Worm (Caenorhabditis elegans) whole organism, young adult: Measurements from ENCODE around the gene cav-1.

Source experiments
- B0035.1 ChIP-seq: sonication (generic microtip); optimal IDR thresholded peaks from 2 replicates; lab custom pipeline; 2016; ENCODE audit warnings: missing genetic modification characterization, mild to moderate bottlenecking, missing compliant biosample characterization, missing genotype, missing genetic modification reagents
- B0336.3 ChIP-seq: fragments of 200-800 bp; sonication (Bioruptor generic); IDR thresholded peaks from 2 replicates; pipeline ENCODE4 v1.3.6; 2022; ENCODE audit warnings: missing genetic modification characterization, missing compliant biosample characterization
- C06A6.2 ChIP-seq: fragments of 200-800 bp; sonication (Bioruptor generic); conservative IDR thresholded peaks from 2 replicates; pipeline ENCODE4 v1.3.6; 2022; ENCODE audit warnings: missing genetic modification characterization, missing compliant biosample characterization
- F33H1.4 ChIP-seq: fragments of 200-800 bp; sonication (Bioruptor generic); IDR thresholded peaks from 2 replicates; pipeline ENCODE4 v1.3.6; 2022; ENCODE audit warnings: missing genetic modification reagents, missing genetic modification characterization, missing compliant biosample characterization
- F37B4.10 ChIP-seq: fragments of 200-800 bp; sonication (Bioruptor generic); IDR thresholded peaks from 2 replicates; pipeline ENCODE4 v1.3.6; 2022; ENCODE audit warnings: missing genetic modification characterization, missing compliant biosample characterization
- F52B5.7 ChIP-seq: sonication (generic microtip); optimal IDR thresholded peaks from 2 replicates; lab custom pipeline; 2016; ENCODE audit warnings: mild to moderate bottlenecking, missing genetic modification characterization, missing compliant biosample characterization
- F55B11.4 ChIP-seq: sonication (generic microtip); optimal IDR thresholded peaks from 2 replicates; lab custom pipeline; 2016; ENCODE audit warnings: missing compliant biosample characterization, missing genetic modification characterization, borderline replicate concordance; ENCODE audit not compliant: insufficient read depth
- K11D2.4 ChIP-seq: fragments of 200-800 bp; sonication (Bioruptor generic); IDR thresholded peaks from 2 replicates; pipeline ENCODE4 v1.3.6; 2022; ENCODE audit warnings: missing genetic modification reagents, missing genetic modification characterization, missing compliant biosample characterization
- T07F8.4 ChIP-seq: sonication (generic microtip); optimal IDR thresholded peaks from 2 replicates; lab custom pipeline; 2016; ENCODE audit warnings: mild to moderate bottlenecking, missing genetic modification characterization, moderate library complexity, missing compliant biosample characterization
- Y53G8AR.9 ChIP-seq: fragments of 200-800 bp; sonication (Bioruptor generic); conservative IDR thresholded peaks from 2 replicates; pipeline ENCODE4 v1.3.6; 2022; ENCODE audit warnings: missing genetic modification reagents, missing genetic modification characterization, missing compliant biosample characterization
- Y56A3A.18 ChIP-seq: fragments of 200-800 bp; sonication (Bioruptor generic); IDR thresholded peaks from 2 replicates; pipeline ENCODE4 v1.3.6; 2022; ENCODE audit warnings: missing genetic modification reagents, missing genetic modification characterization, missing compliant biosample characterization
- Y67H2A.10 ChIP-seq: fragments of 200-800 bp; sonication (Bioruptor generic); conservative IDR thresholded peaks from 2 replicates; pipeline ENCODE4 v1.3.6; 2022; ENCODE audit warnings: missing genetic modification reagents, missing genetic modification characterization, missing compliant biosample characterization
- Y79H2A.3 ChIP-seq: fragments of 200-800 bp; sonication (Bioruptor generic); conservative IDR thresholded peaks from 2 replicates; pipeline ENCODE4 v1.3.6; 2022; ENCODE audit warnings: missing genetic modification reagents, missing genetic modification characterization, missing compliant biosample characterization
- Y95B8A.8 ChIP-seq: fragments of 200-800 bp; sonication (Bioruptor generic); IDR thresholded peaks from 2 replicates; pipeline ENCODE4 v1.3.6; 2022; ENCODE audit warnings: missing genetic modification reagents, missing genetic modification characterization, missing compliant biosample characterization
- ama-1 ChIP-seq, 3 experiments: fragments of 150-350 bp in 1 of 3; sonication (generic microtip) in 2 of 3; optimal IDR thresholded peaks; 2 replicates each; lab custom pipeline; 2014 to 2018; ENCODE audit warnings: missing biosample characterization in 2 of 3, missing genetic modification characterization in 2 of 3, missing genetic modification reagents in 2 of 3
- atf-7 ChIP-seq: sonication (generic microtip); optimal IDR thresholded peaks from 2 replicates; lab custom pipeline; 2017; ENCODE audit warnings: mild to moderate bottlenecking, missing genetic modification characterization, missing compliant biosample characterization
- attf-5 ChIP-seq: fragments of 200-800 bp; sonication (Bioruptor generic); optimal IDR thresholded peaks from 2 replicates; lab custom pipeline; 2018; ENCODE audit warnings: mild to moderate bottlenecking, missing genetic modification characterization, missing compliant biosample characterization
- attf-6 ChIP-seq: fragments of 200-800 bp; sonication (Bioruptor generic); IDR thresholded peaks from 2 replicates; pipeline ENCODE4 v1.3.6; 2022; ENCODE audit warnings: missing genetic modification reagents, missing genetic modification characterization, missing compliant biosample characterization
- dpff-1 ChIP-seq: sonication (generic microtip); optimal IDR thresholded peaks from 2 replicates; lab custom pipeline; 2017; ENCODE audit warnings: mild to moderate bottlenecking, missing genetic modification characterization, missing compliant biosample characterization
- dpl-1 ChIP-seq: fragments of 150-350 bp; optimal IDR thresholded peaks from 2 replicates; lab custom pipeline; 2014; ENCODE audit warnings: missing biosample characterization, missing genetic modification reagents, missing genetic modification characterization
- efl-1 ChIP-seq: fragments of 150-350 bp; optimal IDR thresholded peaks from 2 replicates; lab custom pipeline; 2014; ENCODE audit warnings: missing biosample characterization, missing genetic modification reagents, missing genetic modification characterization
- ets-4 ChIP-seq: fragments of 200-800 bp; sonication (Bioruptor generic); optimal IDR thresholded peaks from 2 replicates; lab custom pipeline; 2018; ENCODE audit warnings: mild to moderate bottlenecking, missing genetic modification characterization, missing compliant biosample characterization
- fkh-3 ChIP-seq: sonication (generic microtip); optimal IDR thresholded peaks from 2 replicates; lab custom pipeline; 2016; ENCODE audit warnings: mild to moderate bottlenecking, missing genetic modification characterization, missing compliant biosample characterization
- him-1 ChIP-seq: sonication (generic microtip); optimal IDR thresholded peaks from 2 replicates; lab custom pipeline; 2016; ENCODE audit warnings: missing genotype, missing genetic modification reagents, missing genetic modification characterization, missing compliant biosample characterization
- hmg-1.2 ChIP-seq: fragments of 200-800 bp; sonication (Bioruptor generic); IDR thresholded peaks from 2 replicates; pipeline ENCODE4 v1.3.6; 2022; ENCODE audit warnings: missing genetic modification reagents, missing genetic modification characterization, missing compliant biosample characterization
- let-526 ChIP-seq: fragments of 200-800 bp; sonication (Bioruptor generic); IDR thresholded peaks from 2 replicates; pipeline ENCODE4 v1.3.6; 2022; ENCODE audit warnings: missing genetic modification reagents, missing genetic modification characterization, missing compliant biosample characterization
- lin-54 ChIP-seq: fragments of 200-800 bp; sonication (Bioruptor generic); optimal IDR thresholded peaks from 2 replicates; lab custom pipeline; 2018; ENCODE audit warnings: mild to moderate bottlenecking, missing genetic modification characterization, missing compliant biosample characterization
- lsl-1 ChIP-seq: fragments of 200-800 bp; sonication (Bioruptor generic); optimal IDR thresholded peaks from 2 replicates; lab custom pipeline; 2018; ENCODE audit warnings: mild to moderate bottlenecking, missing genetic modification characterization, moderate library complexity, missing compliant biosample characterization
- madf-8 ChIP-seq: fragments of 200-800 bp; sonication (Bioruptor generic); conservative IDR thresholded peaks from 2 replicates; pipeline ENCODE4 v1.3.6; 2022; ENCODE audit warnings: missing genetic modification reagents, missing genetic modification characterization, missing compliant biosample characterization
- mxl-1 ChIP-seq: sonication (generic microtip); optimal IDR thresholded peaks from 2 replicates; lab custom pipeline; 2016; ENCODE audit warnings: missing genetic modification characterization, missing compliant biosample characterization
- nhr-80 ChIP-seq: sonication (generic microtip); optimal IDR thresholded peaks from 2 replicates; lab custom pipeline; 2016; ENCODE audit warnings: missing genetic modification characterization, missing compliant biosample characterization
- nhr-90 ChIP-seq: sonication (generic microtip); optimal IDR thresholded peaks from 2 replicates; lab custom pipeline; 2016; ENCODE audit warnings: missing genotype, mild to moderate bottlenecking, missing genetic modification characterization, missing compliant biosample characterization
- pbrm-1 ChIP-seq: fragments of 200-800 bp; sonication (Bioruptor generic); IDR thresholded peaks from 2 replicates; pipeline ENCODE4 v1.3.6; 2022; ENCODE audit warnings: missing genetic modification reagents, missing genetic modification characterization, missing compliant biosample characterization
- rcor-1 ChIP-seq: fragments of 200-800 bp; sonication (Bioruptor generic); IDR thresholded peaks from 2 replicates; pipeline ENCODE4 v1.3.6; 2022; ENCODE audit warnings: missing genetic modification reagents, missing genetic modification characterization, missing compliant biosample characterization
- rec-8 ChIP-seq, 2 experiments: sonication (generic microtip); optimal IDR thresholded peaks; 2 replicates each; lab custom pipeline; 2016; ENCODE audit warnings: mild to moderate bottlenecking in 2 of 2, missing genetic modification characterization in 2 of 2, missing genetic modification reagents in 2 of 2, missing genotype in 2 of 2, missing biosample characterization in 1 of 2, missing compliant biosample characterization in 1 of 2, moderate library complexity in 1 of 2
- repo-1 ChIP-seq: sonication (generic microtip); optimal IDR thresholded peaks from 2 replicates; lab custom pipeline; 2017; ENCODE audit warnings: mild to moderate bottlenecking, missing genetic modification characterization, missing compliant biosample characterization
- sea-2 ChIP-seq: fragments of 200-800 bp; sonication (Bioruptor generic); IDR thresholded peaks from 2 replicates; pipeline ENCODE4 v1.3.6; 2022; ENCODE audit warnings: missing genetic modification characterization, missing compliant biosample characterization
- somi-1 ChIP-seq: fragments of 200-800 bp; sonication (Bioruptor generic); optimal IDR thresholded peaks from 2 replicates; lab custom pipeline; 2018; ENCODE audit warnings: mild to moderate bottlenecking, missing genetic modification characterization, missing compliant biosample characterization
- sptf-2 ChIP-seq: fragments of 200-800 bp; sonication (Bioruptor generic); optimal IDR thresholded peaks from 2 replicates; lab custom pipeline; 2018; ENCODE audit warnings: mild to moderate bottlenecking, missing genetic modification characterization, missing compliant biosample characterization
- tbp1 ChIP-seq: fragments of 200-800 bp; sonication (Bioruptor generic); optimal IDR thresholded peaks from 2 replicates; lab custom pipeline; 2018; ENCODE audit warnings: mild to moderate bottlenecking, missing genetic modification characterization, missing compliant biosample characterization
- tbx-9 ChIP-seq: sonication (generic microtip); optimal IDR thresholded peaks from 2 replicates; lab custom pipeline; 2016; ENCODE audit warnings: borderline replicate concordance, missing genetic modification characterization, inconsistent platforms, missing compliant biosample characterization
- unc-130 ChIP-seq: sonication (generic microtip); optimal IDR thresholded peaks from 2 replicates; lab custom pipeline; 2016; ENCODE audit warnings: missing genetic modification reagents, missing genetic modification characterization, missing compliant biosample characterization
- zfh-2 ChIP-seq: fragments of 200-800 bp; sonication (Bioruptor generic); conservative IDR thresholded peaks from 2 replicates; pipeline ENCODE4 v1.3.6; 2022; ENCODE audit warnings: missing genetic modification reagents, missing genetic modification characterization, missing compliant biosample characterization
- ztf-25 ChIP-seq: fragments of 200-800 bp; sonication (Bioruptor generic); IDR thresholded peaks from 2 replicates; pipeline ENCODE4 v1.3.6; 2022; ENCODE audit warnings: missing genetic modification reagents, missing genetic modification characterization, missing compliant biosample characterization
- ztf-26 ChIP-seq: sonication (generic microtip); optimal IDR thresholded peaks from 2 replicates; lab custom pipeline; 2017; ENCODE audit warnings: missing genetic modification characterization, missing compliant biosample characterization
- ztf-28 ChIP-seq: fragments of 200-800 bp; sonication (Bioruptor generic); IDR thresholded peaks from 2 replicates; pipeline ENCODE4 v1.3.6; 2022; ENCODE audit warnings: missing genetic modification reagents, missing genetic modification characterization, missing compliant biosample characterization

The cav-1 gene

DNA sequence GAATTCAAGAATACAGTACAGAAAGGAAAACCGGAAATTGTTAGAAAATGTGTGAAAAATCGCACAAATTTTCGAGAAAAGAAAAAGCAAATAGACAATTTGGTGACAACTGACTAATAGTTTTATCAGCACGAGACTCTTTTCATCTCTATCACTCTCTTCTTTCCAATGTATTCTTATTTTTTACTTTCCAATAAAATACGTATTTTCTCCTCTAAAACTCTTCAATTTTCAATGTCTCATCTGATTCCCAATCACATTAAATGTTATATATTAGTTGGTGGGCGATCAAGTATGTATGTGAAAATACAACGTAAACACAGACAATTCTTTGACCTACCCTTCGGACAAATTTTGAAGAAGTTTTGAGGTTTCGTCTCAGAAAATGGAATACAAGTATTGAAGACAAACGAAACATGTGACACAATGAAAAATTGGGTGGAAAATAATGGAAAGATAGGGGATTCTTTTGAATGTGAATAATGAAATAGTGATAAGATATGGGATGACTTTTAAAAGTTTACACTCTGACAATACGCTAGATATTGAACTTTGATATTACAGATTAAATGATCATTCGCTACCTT lies 35.0 kb upstream of the cav-1 start, which contains the start of gene cka-1:
Gene cka-1 (minus strand): TSS at position 418 of the 587 bp plus-strand sequence.
- TF ChIP-seq sptf-2 (GFP tag; lab: Kevin White, UChicago) = no peak
- no peak for TF ChIP-seq ama-1 (optimal IDR thresholded peaks at IDR 0.05; lab: Kevin White, UChicago)
- no peak for TF ChIP-seq ama-1 (GFP tag; optimal IDR thresholded peaks at IDR 0.05; lab: Kevin White, UChicago)
- TF ChIP-seq attf-5 (GFP tag; lab: Kevin White, UChicago) = peak; percentile 2
- TF ChIP-seq hmg-1.2 = peak; percentile 46; the same call in 1 of the 2 replicates
- TF ChIP-seq Y95B8A.8 (GFP tag; lab: Robert Waterston, UW) = no peak
- no peak for TF ChIP-seq ets-4 (GFP tag; lab: Kevin White, UChicago)
- no peak for TF ChIP-seq somi-1
- no peak for TF ChIP-seq ztf-28 (GFP tag; lab: Robert Waterston, UW)
- TF ChIP-seq K11D2.4 (GFP tag; lab: Robert Waterston, UW) = no peak
- peak; percentile 51 for TF ChIP-seq nhr-80 (tag; lab: Kevin White, UChicago)
- no peak for TF ChIP-seq Y53G8AR.9
- TF ChIP-seq, all 124 proteins: peak for 3

DNA sequence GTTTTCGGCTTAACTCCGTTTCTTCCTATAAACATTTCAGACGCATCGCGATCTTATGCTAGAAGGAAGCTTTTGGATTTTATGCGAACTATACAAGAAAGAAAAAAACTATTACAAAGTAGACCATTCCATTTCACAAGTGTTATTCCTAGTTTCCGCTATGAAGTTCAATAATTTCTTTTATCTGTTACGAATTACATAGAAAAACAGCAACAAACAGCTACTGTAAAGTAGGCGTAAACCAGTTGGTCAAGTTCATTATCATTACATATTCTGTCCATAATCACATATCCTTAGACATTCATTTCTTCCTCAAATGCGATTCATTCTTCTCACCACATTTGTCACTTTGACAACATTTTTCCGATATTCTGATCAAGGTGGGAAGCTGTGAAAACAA lies 34.1 kb upstream of the cav-1 start, which contains the start of gene C28D4.10:
Gene C28D4.10 (plus strand): TSS at position 301 of the 400 bp plus-strand sequence.
- TF ChIP-seq Y67H2A.10 (GFP tag; lab: Robert Waterston, UW) (no peak), zfh-2 (no peak), C06A6.2 (GFP tag; lab: Robert Waterston, UW) (no peak), T07F8.4 (no peak), ztf-26 (no peak), fkh-3 (tag; lab: Kevin White, UChicago) (no peak), dpff-1 (tag; lab: Kevin White, UChicago) (no peak), nhr-90 (no peak), let-526 (GFP tag; lab: Robert Waterston, UW) (no peak)

DNA sequence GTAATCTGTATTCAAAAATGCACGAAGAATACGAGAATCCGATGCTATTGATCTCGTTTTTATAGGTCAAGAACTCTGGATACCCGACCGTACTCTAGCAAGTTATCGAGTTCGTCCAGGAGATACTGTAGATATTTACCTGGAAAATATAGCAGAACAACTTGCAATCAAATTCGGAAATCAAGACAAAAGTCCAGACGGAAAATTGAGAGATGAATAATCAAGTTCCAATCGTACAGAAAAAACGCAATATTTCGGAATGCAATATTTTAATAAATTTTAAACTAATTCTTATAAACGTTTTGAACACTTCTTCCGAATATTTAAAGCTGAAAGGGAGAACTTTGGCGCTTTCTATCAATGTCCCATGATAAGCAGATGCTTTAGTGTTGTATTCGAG lies 33.3 kb upstream of the cav-1 start:
- TF ChIP-seq sea-2 (GFP tag; lab: Robert Waterston, UW) = no peak
- TF ChIP-seq rcor-1 (GFP tag; lab: Robert Waterston, UW) = peak; percentile 51
- peak; percentile 48 for TF ChIP-seq tbx-9 (tag; lab: Kevin White, UChicago)
- peak; percentile 40 for TF ChIP-seq unc-130 (GFP tag; lab: Kevin White, UChicago)
- TF ChIP-seq atf-7 (tag; lab: Kevin White, UChicago) = no peak
- peak; percentile 93 for TF ChIP-seq B0336.3 (GFP tag; lab: Robert Waterston, UW)
- peak; percentile 13 for TF ChIP-seq repo-1 (tag; lab: Kevin White, UChicago)
- peak; percentile 33 for TF ChIP-seq tbp1 (GFP tag; lab: Kevin White, UChicago)
- no peak for TF ChIP-seq mxl-1 (tag; lab: Kevin White, UChicago)
- TF ChIP-seq Y56A3A.18 (GFP tag; lab: Robert Waterston, UW) = no peak
- TF ChIP-seq rec-8 (tag; optimal IDR thresholded peaks at IDR 0.05; lab: Kevin White, UChicago) = no peak
- TF ChIP-seq lin-54 (GFP tag; lab: Kevin White, UChicago) = peak; percentile 37
- TF ChIP-seq dpl-1 (GFP tag; lab: Kevin White, UChicago) = no peak
- TF ChIP-seq Y79H2A.3 = 0 out of 2 replicates have a peak, but pooled peaks have one; percentile 49
- TF ChIP-seq B0035.1 = peak; percentile 11
- peak; percentile 33 for TF ChIP-seq efl-1 (GFP tag; lab: Kevin White, UChicago)
- no peak for TF ChIP-seq madf-8 (GFP tag; lab: Robert Waterston, UW)
- peak; percentile 35 for TF ChIP-seq him-1 (tag; lab: Kevin White, UChicago)
- no peak for TF ChIP-seq pbrm-1 (GFP tag; lab: Robert Waterston, UW)
- TF ChIP-seq ztf-25 = no peak
- peak; percentile 32; the same call in 1 of the 2 replicates for TF ChIP-seq F33H1.4 (GFP tag; lab: Robert Waterston, UW)
- TF ChIP-seq F55B11.4 = no peak
- TF ChIP-seq ztf-26 = no peak
- peak; percentile 58 for TF ChIP-seq attf-6
- TF ChIP-seq F52B5.7 = peak; percentile 68
- TF ChIP-seq lsl-1 (GFP tag; lab: Kevin White, UChicago) = peak; percentile 38
- TF ChIP-seq F37B4.10 (GFP tag; lab: Robert Waterston, UW) = no peak
- no peak for TF ChIP-seq attf-5 (GFP tag; lab: Kevin White, UChicago)
